Fruit fly (Drosophila melanogaster): Measurements from ENCODE around the gene CG14441.

CG14441 gene

dm6 chrX:6656023-6656594 is 43.2 kb upstream of the CG14441 start (continued):
- TF ChIP-seq CG10462 (GFP tag; optimal IDR thresholded peaks at IDR 0.05) (peak; percentile 64), CG16813 (GFP tag; IDR thresholded peaks at IDR 0.05; ENCODE audit: partially characterized antibody) (no peak), CG17359 (tag; optimal IDR thresholded peaks at IDR 0.05) (peak; percentile 82), CG7928 (GFP tag; optimal IDR thresholded peaks at IDR 0.05) (peak; percentile 62), CG5245 (GFP tag; optimal IDR thresholded peaks at IDR 0.05) (peak; percentile 68), nerfin-1 (tag; optimal IDR thresholded peaks at IDR 0.05) (peak; percentile 70), CG2875 (GFP tag; optimal IDR thresholded peaks at IDR 0.05) (peak; percentile 64), bowl (GFP tag; IDR thresholded peaks at IDR 0.05) (0 out of 2 replicates have a peak, but pooled peaks have one; percentile 5), CG10267 (tag; optimal IDR thresholded peaks at IDR 0.05) (peak; percentile 74), oc (tag; optimal IDR thresholded peaks at IDR 0.05) (peak; percentile 64), CG13894 (tag; optimal IDR thresholded peaks at IDR 0.05) (peak; percentile 49), CG3847 (GFP tag; IDR thresholded peaks at IDR 0.05) (peak; percentile 74), CG1603 (tag; optimal IDR thresholded peaks at IDR 0.05) (peak; percentile 76), p53 (GFP tag; optimal IDR thresholded peaks at IDR 0.05) (peak; percentile 46), CHES-1-like (GFP tag; optimal IDR thresholded peaks at IDR 0.05) (peak; percentile 80), mld (GFP tag; IDR thresholded peaks at IDR 0.05; ENCODE audit: partially characterized antibody) (no peak), ara (GFP tag; IDR thresholded peaks at IDR 0.05) (no peak), Sox102F (GFP tag; optimal IDR thresholded peaks at IDR 0.05) (peak; percentile 84), Hmr (GFP tag; optimal IDR thresholded peaks at IDR 0.05) (peak; percentile 91), zen (tag; optimal IDR thresholded peaks at IDR 0.05) (peak; percentile 80), onecut (GFP tag; IDR thresholded peaks at IDR 0.05) (peak; percentile 81), vvl (GFP tag; IDR thresholded peaks at IDR 0.05) (peak; percentile 83), grn (GFP tag; optimal IDR thresholded peaks at IDR 0.05) (peak; percentile 32), CG9797 (GFP tag; optimal IDR thresholded peaks at IDR 0.05) (no peak), shn (GFP tag; optimal IDR thresholded peaks at IDR 0.05) (peak; percentile 67), nau (GFP tag; optimal IDR thresholded peaks at IDR 0.05) (peak; percentile 83), CG11085 (GFP tag; IDR thresholded peaks at IDR 0.05) (peak; percentile 76), ro (GFP tag; IDR thresholded peaks at IDR 0.05) (0 out of 2 replicates have a peak, but pooled peaks have one; percentile 53), lilli (GFP tag; optimal IDR thresholded peaks at IDR 0.05) (peak; percentile 92), br (optimal IDR thresholded peaks at IDR 0.05) (no peak), CG3726 (GFP tag; IDR thresholded peaks at IDR 0.05) (peak; percentile 58; the same call in 1 of the 3 replicates), bigmax (GFP tag; optimal IDR thresholded peaks at IDR 0.05) (no peak), CG32772 (GFP tag; IDR thresholded peaks at IDR 0.05) (peak; percentile 67), Dref (GFP tag; IDR thresholded peaks at IDR 0.05) (0 out of 2 replicates have a peak, but pooled peaks have one; percentile 18), Nf-YC (tag; optimal IDR thresholded peaks at IDR 0.05) (peak; percentile 72), CG14860 (GFP tag; IDR thresholded peaks at IDR 0.05; ENCODE audit: partially characterized antibody) (no peak), Lim3 (GFP tag; IDR thresholded peaks at IDR 0.05) (no peak; the same call in 1 of the 2 replicates), CG14014 (GFP tag; IDR thresholded peaks at IDR 0.05) (peak; percentile 80), luna (GFP tag; optimal IDR thresholded peaks at IDR 0.05) (peak; percentile 39), Dll (GFP tag; IDR thresholded peaks at IDR 0.05; ENCODE audit: partially characterized antibody) (no peak), NK7.1 (GFP tag; optimal IDR thresholded peaks at IDR 0.05) (peak; percentile 70), fd96Cb (tag; optimal IDR thresholded peaks at IDR 0.05) (peak; percentile 84), CG10366 (GFP tag; IDR thresholded peaks at IDR 0.05) (peak; percentile 78), CG15011 (GFP tag; optimal IDR thresholded peaks at IDR 0.05) (peak; percentile 80), Doc3 (GFP tag; IDR thresholded peaks at IDR 0.05; ENCODE audit: partially characterized antibody) (no peak), slp2 (GFP tag; optimal IDR thresholded peaks at IDR 0.05) (peak; percentile 85), Oli (tag; optimal IDR thresholded peaks at IDR 0.05) (peak; percentile 90), E2f1 (GFP tag; IDR thresholded peaks at IDR 0.05) (peak; percentile 78), CG17912 (GFP tag; optimal IDR thresholded peaks at IDR 0.05) (no peak), CG12071 (GFP tag; optimal IDR thresholded peaks at IDR 0.05) (peak; percentile 78)

Data from whole organism, embryonic.